Worm (Caenorhabditis elegans) whole organism, young adult: ENCODE data around the gene cyp-23A1.

Experiments used
- B0336.3 ChIP-seq: fragments of 200-800 bp; sonication (Bioruptor generic); IDR thresholded peaks from 2 replicates; pipeline ENCODE4 v1.3.6; 2022; ENCODE audit warnings: missing genetic modification characterization, missing compliant biosample characterization
- F39B2.1 ChIP-seq: fragments of 200-800 bp; sonication (Bioruptor generic); IDR thresholded peaks from 2 replicates; pipeline ENCODE4 v1.3.6; 2022; ENCODE audit warnings: missing genetic modification reagents, missing genetic modification characterization, missing compliant biosample characterization
- ama-1 ChIP-seq, 3 experiments: fragments of 150-350 bp in 1 of 3; sonication (generic microtip) in 2 of 3; optimal IDR thresholded peaks; 2 replicates each; lab custom pipeline; 2014 to 2018; ENCODE audit warnings: missing biosample characterization in 2 of 3, missing genetic modification characterization in 2 of 3, missing genetic modification reagents in 2 of 3
- attf-3 ChIP-seq: fragments of 200-800 bp; sonication (Bioruptor generic); conservative IDR thresholded peaks from 2 replicates; pipeline ENCODE4 v1.3.6; 2022; ENCODE audit warnings: missing genetic modification reagents, missing genetic modification characterization, missing compliant biosample characterization
- cebp-1 ChIP-seq, 2 experiments: fragments of 200-800 bp in 1 of 2; sonication (Bioruptor generic) in 1 of 2; sonication (generic microtip) in 1 of 2; IDR thresholded peaks in 1 of 2; optimal IDR thresholded peaks in 1 of 2; 2 replicates each; pipeline versions ENCODE4 v1.3.6 to Lab custom; 2017 to 2022; ENCODE audit warnings: missing compliant biosample characterization in 2 of 2, missing genetic modification characterization in 2 of 2, mild to moderate bottlenecking in 1 of 2, missing genetic modification reagents in 1 of 2, moderate library complexity in 1 of 2
- cebp-2 ChIP-seq: fragments of 200-800 bp; sonication (Bioruptor generic); IDR thresholded peaks from 2 replicates; pipeline ENCODE4 v1.3.6; 2022; ENCODE audit warnings: missing genetic modification characterization, missing compliant biosample characterization
- mel-28 ChIP-seq: sonication (generic microtip); optimal IDR thresholded peaks from 2 replicates; lab custom pipeline; 2016; ENCODE audit warnings: borderline replicate concordance, mild to moderate bottlenecking, missing genetic modification characterization, missing compliant biosample characterization
- nfya-1 ChIP-seq: sonication (generic microtip); optimal IDR thresholded peaks from 2 replicates; lab custom pipeline; 2017; ENCODE audit warnings: antibody characterized with exemption, missing compliant biosample characterization, missing genetic modification characterization, borderline replicate concordance; ENCODE audit not compliant: insufficient read depth
- nhr-27 ChIP-seq: fragments of 200-800 bp; sonication (Bioruptor generic); optimal IDR thresholded peaks from 2 replicates; lab custom pipeline; 2018; ENCODE audit warnings: mild to moderate bottlenecking, missing genetic modification characterization, moderate library complexity, missing compliant biosample characterization
- pha-4 ChIP-seq: fragments of 150-350 bp; sonication (generic microtip); optimal IDR thresholded peaks from 2 replicates; lab custom pipeline; 2014; ENCODE audit warnings: missing biosample characterization, missing genetic modification reagents, missing genetic modification characterization
- sea-2 ChIP-seq: fragments of 200-800 bp; sonication (Bioruptor generic); IDR thresholded peaks from 2 replicates; pipeline ENCODE4 v1.3.6; 2022; ENCODE audit warnings: missing genetic modification characterization, missing compliant biosample characterization
- somi-1 ChIP-seq: fragments of 200-800 bp; sonication (Bioruptor generic); optimal IDR thresholded peaks from 2 replicates; lab custom pipeline; 2018; ENCODE audit warnings: mild to moderate bottlenecking, missing genetic modification characterization, missing compliant biosample characterization
- unc-62 ChIP-seq: fragments of 150-350 bp; optimal IDR thresholded peaks from 2 replicates; lab custom pipeline; 2014; ENCODE audit warnings: missing biosample characterization, missing genetic modification reagents, missing genetic modification characterization

ce11 chrII:4531880-4532279 is 19.9 kb downstream of the cyp-23A1 start, which contains the start of gene sra-32:
- TF ChIP-seq unc-62 = no peak
- TF ChIP-seq nfya-1 (tag; lab: Kevin White, UChicago) = no peak
- TF ChIP-seq pha-4 = no peak
- TF ChIP-seq F39B2.1 (GFP tag; lab: Robert Waterston, UW) = no peak
- no peak for TF ChIP-seq ama-1 (optimal IDR thresholded peaks at IDR 0.05; lab: Kevin White, UChicago)
- no peak for TF ChIP-seq ama-1 (GFP tag; optimal IDR thresholded peaks at IDR 0.05; lab: Kevin White, UChicago)
- no peak for TF ChIP-seq sea-2 (GFP tag; lab: Robert Waterston, UW)
- no peak for TF ChIP-seq somi-1 (GFP tag; lab: Kevin White, UChicago)
- TF ChIP-seq mel-28 (tag; lab: Kevin White, UChicago) = no peak
- TF ChIP-seq attf-3 (GFP tag; lab: Robert Waterston, UW) = no peak
- TF ChIP-seq cebp-1 (GFP tag; IDR thresholded peaks at IDR 0.05; lab: Robert Waterston, UW) = no peak
- TF ChIP-seq cebp-1 (tag; optimal IDR thresholded peaks at IDR 0.05; lab: Kevin White, UChicago) = no peak
- TF ChIP-seq B0336.3 (GFP tag; lab: Robert Waterston, UW) = no peak
- TF ChIP-seq nhr-27 (tag; lab: Kevin White, UChicago) = no peak
- no peak for TF ChIP-seq cebp-2
